Fruit fly (Drosophila melanogaster): Measurements from ENCODE around the gene CG45603.

- TF ChIP-seq Myc (optimal IDR thresholded peaks at IDR 0.05) (no peak), psq (optimal IDR thresholded peaks at IDR 0.05) (no peak), ttk (optimal IDR thresholded peaks at IDR 0.05) (no peak), h (optimal IDR thresholded peaks at IDR 0.05) (no peak), Sin3A (optimal IDR thresholded peaks at IDR 0.05) (no peak)
Observed at dm6 chrX:12273900-12274299, 535 bp upstream of the CG45603 start.
